Fruit fly (Drosophila melanogaster) whole organism, embryonic: ENCODE measurements around the gene snz.

ENCODE experiments used
- C15 ChIP-seq: fragments of 200-800 bp; sonication (Bioruptor generic); IDR thresholded peaks from 3 replicates; pipeline ENCODE4 v1.3.6; 2022; ENCODE audit warnings: missing biosample characterization, missing genetic modification characterization
- CG11456 ChIP-seq: fragments of 200-800 bp; sonication (Bioruptor generic); IDR thresholded peaks from 3 replicates; pipeline ENCODE4 v1.3.6; 2022; ENCODE audit warnings: missing biosample characterization, missing genetic modification characterization
- CG12104 ChIP-seq: fragments of 200-800 bp; sonication (Bioruptor generic); optimal IDR thresholded peaks from 3 replicates; lab custom pipeline; 2016; ENCODE audit warnings: missing biosample characterization, missing genetic modification characterization
- CG14050 ChIP-seq: fragments of 200-800 bp; sonication (Bioruptor generic); IDR thresholded peaks from 3 replicates; pipeline ENCODE4 v1.3.6; 2022; ENCODE audit warnings: missing biosample characterization, missing genetic modification characterization
- CG14667 ChIP-seq: fragments of 200-800 bp; sonication (Bioruptor generic); IDR thresholded peaks from 2 replicates; pipeline ENCODE4 v1.3.6; 2022; ENCODE audit warnings: missing biosample characterization, missing genetic modification characterization
- CG14710 ChIP-seq: fragments of 200-800 bp; sonication (Bioruptor generic); optimal IDR thresholded peaks from 3 replicates; lab custom pipeline; 2019; ENCODE audit warnings: missing biosample characterization, mild to moderate bottlenecking, missing genetic modification characterization, moderate library complexity
- CG1603 ChIP-seq: fragments of 200-800 bp; sonication (Bioruptor generic); optimal IDR thresholded peaks from 2 replicates; lab custom pipeline; 2019; ENCODE audit warnings: missing biosample characterization, mild to moderate bottlenecking, missing genetic modification characterization, moderate library complexity
- CG18476 ChIP-seq: fragments of 200-800 bp; sonication (Bioruptor generic); optimal IDR thresholded peaks from 2 replicates; lab custom pipeline; 2016; ENCODE audit warnings: missing biosample characterization, mild to moderate bottlenecking, missing genetic modification characterization
- CG2199 ChIP-seq: fragments of 200-800 bp; sonication (Bioruptor generic); IDR thresholded peaks from 3 replicates; pipeline ENCODE4 v1.3.6; 2022; ENCODE audit warnings: missing biosample characterization, missing genetic modification characterization
- CG6654 ChIP-seq: fragments of 200-800 bp; sonication (Bioruptor generic); optimal IDR thresholded peaks from 2 replicates; lab custom pipeline; 2017; ENCODE audit warnings: missing biosample characterization, mild to moderate bottlenecking, missing genetic modification characterization
- CG6689 ChIP-seq: fragments of 200-800 bp; sonication (Bioruptor generic); IDR thresholded peaks from 2 replicates; pipeline ENCODE4 v1.3.6; 2022; ENCODE audit warnings: missing biosample characterization, missing genetic modification characterization
- CG6765 ChIP-seq: fragments of 200-800 bp; sonication (Bioruptor generic); optimal IDR thresholded peaks from 3 replicates; lab custom pipeline; 2017; ENCODE audit warnings: missing biosample characterization, mild to moderate bottlenecking, missing genetic modification characterization
- CG8944 ChIP-seq: fragments of 200-800 bp; sonication (Bioruptor generic); optimal IDR thresholded peaks from 3 replicates; lab custom pipeline; 2016; ENCODE audit warnings: missing biosample characterization, missing genetic modification characterization
- CG9609 ChIP-seq: fragments of 200-800 bp; sonication (Bioruptor generic); optimal IDR thresholded peaks from 3 replicates; lab custom pipeline; 2016; ENCODE audit warnings: missing biosample characterization, missing genetic modification characterization
- CTCF ChIP-seq: fragments of 200-800 bp; sonication (Bioruptor generic); optimal IDR thresholded peaks from 2 replicates; lab custom pipeline; 2017; ENCODE audit warnings: missing biosample characterization, mild to moderate bottlenecking, missing genetic modification characterization, moderate library complexity
- E2f2 ChIP-seq: fragments of 200-800 bp; sonication (Bioruptor generic); IDR thresholded peaks from 2 replicates; pipeline ENCODE4 v1.3.6; 2022; ENCODE audit warnings: missing biosample characterization, missing genetic modification characterization
- HmgD ChIP-seq: fragments of 200-800 bp; sonication (Bioruptor generic); optimal IDR thresholded peaks from 3 replicates; lab custom pipeline; 2016; ENCODE audit warnings: missing biosample characterization, missing genetic modification characterization
- Kr ChIP-seq: fragments of 200-800 bp; sonication (Bioruptor generic); optimal IDR thresholded peaks from 2 replicates; lab custom pipeline; 2017; ENCODE audit warnings: missing biosample characterization, mild to moderate bottlenecking, missing genetic modification characterization
- Lim3 ChIP-seq: fragments of 200-800 bp; sonication (Bioruptor generic); IDR thresholded peaks from 2 replicates; pipeline ENCODE4 v1.3.6; 2022; ENCODE audit warnings: missing biosample characterization, missing genetic modification characterization
- MESR4 ChIP-seq: fragments of 200-800 bp; sonication (Bioruptor generic); optimal IDR thresholded peaks from 2 replicates; lab custom pipeline; 2018; ENCODE audit warnings: missing biosample characterization, mild to moderate bottlenecking, missing genetic modification characterization, moderate library complexity
- Nf-YC ChIP-seq: fragments of 200-800 bp; optimal IDR thresholded peaks from 3 replicates; lab custom pipeline; 2019; ENCODE audit warnings: missing biosample characterization, mild to moderate bottlenecking, missing genetic modification characterization, moderate library complexity
- Rfx ChIP-seq: fragments of 200-800 bp; sonication (Bioruptor generic); IDR thresholded peaks from 2 replicates; pipeline ENCODE4 v1.3.6; 2022; ENCODE audit warnings: missing biosample characterization, missing genetic modification characterization
- bab2 ChIP-seq: fragments of 200-800 bp; sonication (Bioruptor generic); optimal IDR thresholded peaks from 2 replicates; lab custom pipeline; 2016; ENCODE audit warnings: missing biosample characterization, missing genetic modification characterization
- bowl ChIP-seq: fragments of 200-800 bp; sonication (Bioruptor generic); IDR thresholded peaks from 2 replicates; pipeline ENCODE4 v1.3.6; 2022; ENCODE audit warnings: missing biosample characterization, missing genetic modification characterization
- cad ChIP-seq: fragments of >200 bp; optimal IDR thresholded peaks from 2 replicates; lab custom pipeline; 2017; ENCODE audit warnings: missing biosample characterization, missing genetic modification characterization
- dati ChIP-seq: fragments of 200-800 bp; sonication (Bioruptor generic); IDR thresholded peaks from 2 replicates; pipeline ENCODE4 v1.3.6; 2022; ENCODE audit warnings: missing biosample characterization, missing genetic modification characterization
- en ChIP-seq: fragments of 200-800 bp; sonication (Bioruptor generic); optimal IDR thresholded peaks from 2 replicates; lab custom pipeline; 2016; ENCODE audit warnings: missing biosample characterization, missing genetic modification characterization
- exex ChIP-seq: fragments of 200-800 bp; sonication (Bioruptor generic); optimal IDR thresholded peaks from 4 replicates; lab custom pipeline; 2018; ENCODE audit warnings: missing biosample characterization, mild to moderate bottlenecking, missing genetic modification characterization, moderate library complexity
- fd102C ChIP-seq: fragments of 200-800 bp; sonication (Bioruptor generic); optimal IDR thresholded peaks from 2 replicates; lab custom pipeline; 2018; ENCODE audit warnings: missing biosample characterization, mild to moderate bottlenecking, missing genetic modification characterization, moderate library complexity
- gcm ChIP-seq: fragments of 200-800 bp; sonication (Bioruptor generic); optimal IDR thresholded peaks from 2 replicates; lab custom pipeline; 2019; ENCODE audit warnings: missing biosample characterization, mild to moderate bottlenecking, missing genetic modification characterization, moderate library complexity
- insv ChIP-seq, 2 experiments: fragments of 200-800 bp; sonication (Bioruptor generic); optimal IDR thresholded peaks; 3 replicates each; lab custom pipeline; 2016 to 2018; ENCODE audit warnings: missing biosample characterization in 2 of 2, missing genetic modification characterization in 2 of 2
- lbe ChIP-seq: fragments of 200-800 bp; sonication (Bioruptor generic); optimal IDR thresholded peaks from 2 replicates; lab custom pipeline; 2016; ENCODE audit warnings: missing biosample characterization, mild to moderate bottlenecking, missing genetic modification characterization
- lilli ChIP-seq: fragments of 200-800 bp; sonication (Bioruptor generic); optimal IDR thresholded peaks from 3 replicates; lab custom pipeline; 2016; ENCODE audit warnings: missing biosample characterization, missing genetic modification characterization
- lmd ChIP-seq: fragments of 200-800 bp; sonication (Bioruptor generic); IDR thresholded peaks from 2 replicates; pipeline ENCODE4 v1.3.6; 2022; ENCODE audit warnings: missing biosample characterization, missing genetic modification characterization
- lov ChIP-seq, 2 experiments: fragments of 200-800 bp in 1 of 2; fragments of >200 bp in 1 of 2; sonication (Bioruptor generic) in 1 of 2; IDR thresholded peaks in 1 of 2; optimal IDR thresholded peaks in 1 of 2; 2 replicates in 1 of 2; 3 replicates in 1 of 2; pipeline versions ENCODE4 v1.3.6 to Lab custom; 2017 to 2022; ENCODE audit warnings: missing biosample characterization in 1 of 2, missing genetic modification characterization in 1 of 2
- mirr ChIP-seq: fragments of 200-800 bp; sonication (Bioruptor generic); optimal IDR thresholded peaks from 3 replicates; lab custom pipeline; 2018; ENCODE audit warnings: missing biosample characterization, mild to moderate bottlenecking, missing genetic modification characterization
- onecut ChIP-seq: fragments of 200-800 bp; sonication (Bioruptor generic); IDR thresholded peaks from 2 replicates; pipeline ENCODE4 v1.3.6; 2022; ENCODE audit warnings: missing biosample characterization, missing genetic modification characterization
- otp ChIP-seq: fragments of 200-800 bp; sonication (Bioruptor generic); IDR thresholded peaks from 3 replicates; pipeline ENCODE4, ENCODE4 v1.3.6; 2022; ENCODE audit warnings: missing biosample characterization, missing genetic modification characterization
- p53 ChIP-seq: fragments of 200-800 bp; sonication (Bioruptor generic); optimal IDR thresholded peaks from 2 replicates; lab custom pipeline; 2016; ENCODE audit warnings: missing biosample characterization, missing genetic modification characterization
- peb ChIP-seq: fragments of 200-800 bp; sonication (Bioruptor generic); IDR thresholded peaks from 2 replicates; pipeline ENCODE4 v1.3.6; 2022; ENCODE audit warnings: missing biosample characterization, missing genetic modification characterization
- pfk ChIP-seq: fragments of 200-800 bp; sonication (Bioruptor generic); optimal IDR thresholded peaks from 2 replicates; lab custom pipeline; 2018; ENCODE audit warnings: missing biosample characterization, mild to moderate bottlenecking, missing genetic modification characterization, moderate library complexity
- row ChIP-seq: fragments of 200-800 bp; sonication (Bioruptor generic); IDR thresholded peaks from 3 replicates; pipeline ENCODE4 v1.3.6; 2022; ENCODE audit warnings: missing biosample characterization, missing genetic modification characterization
- sc ChIP-seq, 3 experiments: fragments of >200 bp in 2 of 3; fragments of 200-800 bp in 1 of 3; sonication (Bioruptor generic) in 1 of 3; optimal IDR thresholded peaks; 2 replicates in 2 of 3; 3 replicates in 1 of 3; lab custom pipeline; 2017; ENCODE audit warnings: mild to moderate bottlenecking in 1 of 3, missing biosample characterization in 1 of 3, missing genetic modification characterization in 1 of 3, missing genetic modification reagents in 1 of 3
- schlank ChIP-seq: fragments of 200-800 bp; sonication (Bioruptor generic); optimal IDR thresholded peaks from 2 replicates; lab custom pipeline; 2018; ENCODE audit warnings: missing biosample characterization, mild to moderate bottlenecking, missing genetic modification characterization
- sens-2 ChIP-seq: fragments of 200-800 bp; sonication (Bioruptor generic); IDR thresholded peaks from 2 replicates; pipeline ENCODE4 v1.3.6; 2022; ENCODE audit warnings: missing biosample characterization, missing genetic modification characterization
- sima ChIP-seq: fragments of 200-800 bp; sonication (Bioruptor generic); optimal IDR thresholded peaks from 2 replicates; lab custom pipeline; 2016; ENCODE audit warnings: missing biosample characterization, missing genetic modification characterization
- tgo ChIP-seq: fragments of 200-800 bp; sonication (Bioruptor generic); IDR thresholded peaks from 3 replicates; pipeline ENCODE4 v1.3.6; 2022; ENCODE audit warnings: missing biosample characterization, missing genetic modification characterization
- twi ChIP-seq: fragments of 200-800 bp; optimal IDR thresholded peaks from 2 replicates; lab custom pipeline; 2019; ENCODE audit warnings: missing biosample characterization, mild to moderate bottlenecking, missing genetic modification characterization, moderate library complexity
- zfh2 ChIP-seq: fragments of 200-800 bp; sonication (Bioruptor generic); optimal IDR thresholded peaks from 2 replicates; lab custom pipeline; 2016; ENCODE audit warnings: missing biosample characterization, missing genetic modification characterization

Gene snz

dm6 chrX:7908239-7909068 is 3.4 kb upstream of the snz start, which contains the start of the genes dpr14 and spidey (continued):
- no peak for TF ChIP-seq Kr (GFP tag; lab: Kevin White, UChicago)
- TF ChIP-seq Rfx (GFP tag; lab: Robert Waterston, UW): peak; percentile 94
- peak; percentile 37 for TF ChIP-seq fd102C (GFP tag; lab: Kevin White, UChicago)
- peak; percentile 71 for TF ChIP-seq lbe (GFP tag; lab: Kevin White, UChicago)
- TF ChIP-seq dati (GFP tag; lab: Robert Waterston, UW): no peak
- TF ChIP-seq cad (GFP tag; lab: Kevin White, UChicago): no peak
- TF ChIP-seq lov (optimal IDR thresholded peaks at IDR 0.05; lab: Kevin White, UChicago): no peak
- 0 out of 3 replicates have a peak, but pooled peaks have one; percentile 68 for TF ChIP-seq lov (GFP tag; IDR thresholded peaks at IDR 0.05; lab: Robert Waterston, UW)
- TF ChIP-seq C15 (GFP tag; lab: Robert Waterston, UW): peak; percentile 71; the same call in 1 of the 3 replicates
- TF ChIP-seq CG2199 (GFP tag; lab: Robert Waterston, UW): peak; percentile 62; the same call in 1 of the 3 replicates
- peak; percentile 77 for TF ChIP-seq bowl (GFP tag; lab: Robert Waterston, UW)
- peak; percentile 86 for TF ChIP-seq CG14667 (GFP tag; lab: Robert Waterston, UW)
- peak; percentile 66 for TF ChIP-seq E2f2 (GFP tag; lab: Robert Waterston, UW)
- peak; percentile 87 for TF ChIP-seq schlank (tag; lab: Kevin White, UChicago)
- peak; percentile 52 for TF ChIP-seq HmgD
- peak; percentile 80 for TF ChIP-seq exex (tag; lab: Kevin White, UChicago)
- TF ChIP-seq tgo: peak; percentile 93
- TF ChIP-seq lmd (GFP tag; lab: Robert Waterston, UW): peak; percentile 91
- TF ChIP-seq sc (optimal IDR thresholded peaks at IDR 0.05; lab: Kevin White, UChicago): no peak
- peak; percentile 67 for TF ChIP-seq sc (GFP tag; optimal IDR thresholded peaks at IDR 0.05; lab: Kevin White, UChicago)
- peak; percentile 74 for TF ChIP-seq CG6654 (GFP tag; lab: Kevin White, UChicago)
- TF ChIP-seq mirr: peak; percentile 88
- TF ChIP-seq CG9609 (GFP tag; lab: Kevin White, UChicago): peak; percentile 84
- TF ChIP-seq insv (GFP tag; optimal IDR thresholded peaks at IDR 0.05; lab: Kevin White, UChicago): peak in 1 of 2 experiments; percentile 62
- TF ChIP-seq otp: peak; percentile 48; the same call in 1 of the 3 replicates
- TF ChIP-seq peb (GFP tag; lab: Robert Waterston, UW): peak; percentile 78
- TF ChIP-seq pfk: peak; percentile 12
- TF ChIP-seq p53: peak; percentile 5
- peak; percentile 70 for TF ChIP-seq MESR4 (GFP tag; lab: Kevin White, UChicago)
- TF ChIP-seq CG8944: peak; percentile 83
- peak; percentile 92 for TF ChIP-seq lilli (GFP tag; lab: Kevin White, UChicago)
- peak; percentile 86 for TF ChIP-seq Nf-YC (tag; lab: Kevin White, UChicago)
- peak; percentile 90 for TF ChIP-seq CG11456 (GFP tag; lab: Robert Waterston, UW)
- peak; percentile 87 for TF ChIP-seq onecut (GFP tag; lab: Robert Waterston, UW)
- peak; percentile 47 for TF ChIP-seq sima (GFP tag; lab: Kevin White, UChicago)
- TF ChIP-seq CG6765 (GFP tag; lab: Kevin White, UChicago): peak; percentile 90
- peak; percentile 92 for TF ChIP-seq CG1603
- TF ChIP-seq row (GFP tag; lab: Robert Waterston, UW): peak; percentile 98
- peak; percentile 86 for TF ChIP-seq CG6689 (GFP tag; lab: Robert Waterston, UW)
- peak; percentile 83 for TF ChIP-seq CG14710
- peak; percentile 35; the same call in 1 of the 2 replicates for TF ChIP-seq Lim3
- TF ChIP-seq CG12104 (GFP tag; lab: Kevin White, UChicago): peak; percentile 62
- TF ChIP-seq CTCF (GFP tag; lab: Kevin White, UChicago): peak; percentile 42
- peak; percentile 93 for TF ChIP-seq gcm (GFP tag; lab: Kevin White, UChicago)
- TF ChIP-seq sens-2 (GFP tag; lab: Robert Waterston, UW): peak; percentile 46; the same call in 1 of the 2 replicates
- TF ChIP-seq zfh2 (GFP tag; lab: Kevin White, UChicago): peak; percentile 82
- TF ChIP-seq CG18476 (GFP tag; lab: Kevin White, UChicago): peak; percentile 85
- peak; percentile 82 for TF ChIP-seq bab2 (GFP tag; lab: Kevin White, UChicago)
- TF ChIP-seq twi (tag; lab: Kevin White, UChicago): peak; percentile 78
- peak; percentile 38 for TF ChIP-seq en
- peak; percentile 81 for TF ChIP-seq CG14050 (GFP tag; lab: Robert Waterston, UW)
